Fruit fly (Drosophila melanogaster) whole organism, embryonic: ENCODE measurements around the gene Obp28a.

Source experiments
- CG10654 ChIP-seq: fragments of 200-800 bp; sonication (Bioruptor generic); optimal IDR thresholded peaks from 2 replicates; lab custom pipeline; 2016; ENCODE audit warnings: missing biosample characterization, missing genetic modification characterization
- CG11247 ChIP-seq: fragments of 200-800 bp; sonication (Bioruptor generic); IDR thresholded peaks from 2 replicates; pipeline ENCODE4 v1.3.6; 2022; ENCODE audit warnings: missing biosample characterization, missing genetic modification characterization
- CG11560 ChIP-seq: fragments of 200-800 bp; sonication (Bioruptor generic); IDR thresholded peaks from 3 replicates; pipeline ENCODE4 v1.3.6; 2022; ENCODE audit warnings: missing biosample characterization, missing genetic modification characterization
- CG11723 ChIP-seq: fragments of 200-800 bp; sonication (Bioruptor generic); optimal IDR thresholded peaks from 2 replicates; lab custom pipeline; 2017; ENCODE audit warnings: missing biosample characterization, mild to moderate bottlenecking, missing genetic modification characterization
- CG12769 ChIP-seq: fragments of 200-800 bp; sonication (Bioruptor generic); optimal IDR thresholded peaks from 2 replicates; lab custom pipeline; 2019; ENCODE audit warnings: missing biosample characterization, mild to moderate bottlenecking, missing genetic modification characterization, moderate library complexity
- CG14965 ChIP-seq: fragments of 200-800 bp; sonication (Bioruptor generic); optimal IDR thresholded peaks from 2 replicates; lab custom pipeline; 2016; ENCODE audit warnings: missing biosample characterization, missing genetic modification characterization, borderline replicate concordance
- CG15514 ChIP-seq: fragments of 200-800 bp; sonication (Bioruptor generic); optimal IDR thresholded peaks from 3 replicates; lab custom pipeline; 2017; ENCODE audit warnings: missing biosample characterization, missing genetic modification characterization, mild to moderate bottlenecking, moderate library complexity, missing genetic modification reagents
- CG18262 ChIP-seq: fragments of 200-800 bp; optimal IDR thresholded peaks from 3 replicates; lab custom pipeline; 2019; ENCODE audit warnings: missing biosample characterization, mild to moderate bottlenecking, missing genetic modification characterization, moderate library complexity
- CG2875 ChIP-seq: fragments of 200-800 bp; sonication (Bioruptor generic); optimal IDR thresholded peaks from 2 replicates; lab custom pipeline; 2017; ENCODE audit warnings: missing biosample characterization, mild to moderate bottlenecking, missing genetic modification characterization, missing genetic modification reagents
- CG31224 ChIP-seq: fragments of 200-800 bp; sonication (Bioruptor generic); IDR thresholded peaks from 2 replicates; pipeline ENCODE4 v1.3.6; 2022; ENCODE audit warnings: missing biosample characterization, missing genetic modification characterization
- CG34224 ChIP-seq: fragments of 200-800 bp; sonication (Bioruptor generic); IDR thresholded peaks from 3 replicates; pipeline ENCODE4 v1.3.6; 2022; ENCODE audit warnings: missing biosample characterization, missing genetic modification characterization; ENCODE audit not compliant: partially characterized antibody
- CG42726 ChIP-seq: fragments of 200-800 bp; sonication (Bioruptor generic); IDR thresholded peaks from 2 replicates; pipeline ENCODE4 v1.3.6; 2022; ENCODE audit warnings: missing biosample characterization, missing genetic modification characterization; ENCODE audit not compliant: partially characterized antibody
- CG4424 ChIP-seq: fragments of 200-800 bp; sonication (Bioruptor generic); optimal IDR thresholded peaks from 3 replicates; lab custom pipeline; 2016; ENCODE audit warnings: missing biosample characterization, missing genetic modification characterization
- CG6654 ChIP-seq: fragments of 200-800 bp; sonication (Bioruptor generic); optimal IDR thresholded peaks from 2 replicates; lab custom pipeline; 2017; ENCODE audit warnings: missing biosample characterization, mild to moderate bottlenecking, missing genetic modification characterization
- CG6791 ChIP-seq: fragments of 200-800 bp; sonication (Bioruptor generic); IDR thresholded peaks from 3 replicates; pipeline ENCODE4 v1.3.6; 2022; ENCODE audit warnings: missing biosample characterization, missing genetic modification characterization; ENCODE audit not compliant: partially characterized antibody
- CG8089 ChIP-seq: fragments of 200-800 bp; sonication (Bioruptor generic); optimal IDR thresholded peaks from 3 replicates; lab custom pipeline; 2016; ENCODE audit warnings: missing biosample characterization, missing genetic modification characterization
- Gsc ChIP-seq: fragments of 200-800 bp; sonication (Bioruptor generic); IDR thresholded peaks from 2 replicates; pipeline ENCODE4 v1.3.6; 2022; ENCODE audit warnings: missing biosample characterization, missing genetic modification characterization
- H2.0 ChIP-seq: fragments of 200-800 bp; sonication (Bioruptor generic); IDR thresholded peaks from 2 replicates; pipeline ENCODE4 v1.3.6; 2022; ENCODE audit warnings: missing biosample characterization, missing genetic modification characterization
- HmgD ChIP-seq: fragments of 200-800 bp; sonication (Bioruptor generic); optimal IDR thresholded peaks from 3 replicates; lab custom pipeline; 2016; ENCODE audit warnings: missing biosample characterization, missing genetic modification characterization
- Hmx ChIP-seq: fragments of 200-800 bp; sonication (Bioruptor generic); optimal IDR thresholded peaks from 2 replicates; lab custom pipeline; 2016; ENCODE audit warnings: missing biosample characterization, missing genetic modification characterization
- Hr51 ChIP-seq, 2 experiments: fragments of 200-800 bp; sonication (Bioruptor generic); optimal IDR thresholded peaks; 2 replicates in 1 of 2; 3 replicates in 1 of 2; lab custom pipeline; 2016 to 2018; ENCODE audit warnings: missing biosample characterization in 2 of 2, missing genetic modification characterization in 2 of 2, mild to moderate bottlenecking in 1 of 2, moderate library complexity in 1 of 2
- Kr ChIP-seq: fragments of 200-800 bp; sonication (Bioruptor generic); optimal IDR thresholded peaks from 2 replicates; lab custom pipeline; 2017; ENCODE audit warnings: missing biosample characterization, mild to moderate bottlenecking, missing genetic modification characterization
- Mad ChIP-seq: fragments of 200-800 bp; sonication (Bioruptor generic); optimal IDR thresholded peaks from 2 replicates; lab custom pipeline; 2016; ENCODE audit warnings: missing biosample characterization, missing genetic modification characterization
- Max ChIP-seq: fragments of 200-800 bp; sonication (Bioruptor generic); optimal IDR thresholded peaks from 2 replicates; lab custom pipeline; 2016; ENCODE audit warnings: missing biosample characterization, mild to moderate bottlenecking, missing genetic modification characterization
- PHDP ChIP-seq: fragments of 200-800 bp; sonication (Bioruptor generic); optimal IDR thresholded peaks from 3 replicates; lab custom pipeline; 2018; ENCODE audit warnings: missing biosample characterization, mild to moderate bottlenecking, missing genetic modification characterization, moderate library complexity
- Side ChIP-seq: fragments of 200-800 bp; sonication (Bioruptor generic); optimal IDR thresholded peaks from 2 replicates; lab custom pipeline; 2016; ENCODE audit warnings: missing biosample characterization, missing genetic modification characterization
- Sox102F ChIP-seq: fragments of 200-800 bp; sonication (Bioruptor generic); optimal IDR thresholded peaks from 2 replicates; lab custom pipeline; 2018; ENCODE audit warnings: missing biosample characterization, mild to moderate bottlenecking, missing genetic modification characterization, moderate library complexity
- Stat92E ChIP-seq, 3 experiments: fragments of >200 bp in 2 of 3; fragments of 200-800 bp in 1 of 3; sonication (Bioruptor generic) in 1 of 3; optimal IDR thresholded peaks; 2 replicates each; lab custom pipeline; 2017 to 2019; ENCODE audit warnings: missing biosample characterization in 3 of 3, missing genetic modification characterization in 3 of 3, mild to moderate bottlenecking in 1 of 3, moderate library complexity in 1 of 3
- abd-A ChIP-seq: fragments of 200-800 bp; sonication (Bioruptor generic); optimal IDR thresholded peaks from 3 replicates; lab custom pipeline; 2019; ENCODE audit warnings: missing biosample characterization, mild to moderate bottlenecking, missing genetic modification characterization, moderate library complexity
- cato ChIP-seq: fragments of 200-800 bp; sonication (Bioruptor generic); optimal IDR thresholded peaks from 2 replicates; lab custom pipeline; 2016; ENCODE audit warnings: missing biosample characterization, missing genetic modification characterization, borderline replicate concordance
- cwo ChIP-seq: fragments of 200-800 bp; sonication (Bioruptor generic); optimal IDR thresholded peaks from 3 replicates; lab custom pipeline; 2017; ENCODE audit warnings: missing biosample characterization, missing genetic modification characterization, mild to moderate bottlenecking, moderate library complexity, missing genetic modification reagents
- eyg ChIP-seq: fragments of 200-800 bp; sonication (Bioruptor generic); optimal IDR thresholded peaks from 3 replicates; lab custom pipeline; 2016; ENCODE audit warnings: missing biosample characterization, missing genetic modification characterization
- gce ChIP-seq: fragments of 200-800 bp; sonication (Bioruptor generic); IDR thresholded peaks from 3 replicates; pipeline ENCODE4 v1.3.6; 2022; ENCODE audit warnings: missing biosample characterization, missing genetic modification characterization
- kni ChIP-seq: fragments of 200-800 bp; sonication (Bioruptor generic); optimal IDR thresholded peaks from 3 replicates; lab custom pipeline; 2017; ENCODE audit warnings: mild to moderate bottlenecking, missing biosample characterization, missing genetic modification reagents, missing genetic modification characterization
- lilli ChIP-seq: fragments of 200-800 bp; sonication (Bioruptor generic); optimal IDR thresholded peaks from 3 replicates; lab custom pipeline; 2016; ENCODE audit warnings: missing biosample characterization, missing genetic modification characterization
- lmd ChIP-seq: fragments of 200-800 bp; sonication (Bioruptor generic); IDR thresholded peaks from 2 replicates; pipeline ENCODE4 v1.3.6; 2022; ENCODE audit warnings: missing biosample characterization, missing genetic modification characterization
- maf-S ChIP-seq: fragments of 200-800 bp; sonication (Bioruptor generic); optimal IDR thresholded peaks from 2 replicates; lab custom pipeline; 2016; ENCODE audit warnings: missing biosample characterization, missing genetic modification characterization
- mld ChIP-seq: fragments of 200-800 bp; sonication (Bioruptor generic); IDR thresholded peaks from 3 replicates; pipeline ENCODE4 v1.3.6; 2022; ENCODE audit warnings: missing biosample characterization, missing genetic modification characterization; ENCODE audit not compliant: partially characterized antibody
- p53 ChIP-seq: fragments of 200-800 bp; sonication (Bioruptor generic); optimal IDR thresholded peaks from 2 replicates; lab custom pipeline; 2016; ENCODE audit warnings: missing biosample characterization, missing genetic modification characterization
- ranshi ChIP-seq: fragments of 200-800 bp; sonication (Bioruptor generic); IDR thresholded peaks from 2 replicates; pipeline ENCODE4 v1.3.6; 2022; ENCODE audit warnings: missing biosample characterization, missing genetic modification characterization
- sc ChIP-seq, 3 experiments: fragments of >200 bp in 2 of 3; fragments of 200-800 bp in 1 of 3; sonication (Bioruptor generic) in 1 of 3; optimal IDR thresholded peaks; 2 replicates in 2 of 3; 3 replicates in 1 of 3; lab custom pipeline; 2017; ENCODE audit warnings: mild to moderate bottlenecking in 1 of 3, missing biosample characterization in 1 of 3, missing genetic modification characterization in 1 of 3, missing genetic modification reagents in 1 of 3
- scrt ChIP-seq: fragments of 200-800 bp; sonication (Bioruptor generic); optimal IDR thresholded peaks from 2 replicates; lab custom pipeline; 2018; ENCODE audit warnings: missing biosample characterization, mild to moderate bottlenecking, missing genetic modification characterization, moderate library complexity
- sd ChIP-seq: fragments of 200-800 bp; sonication (Bioruptor generic); optimal IDR thresholded peaks from 3 replicates; lab custom pipeline; 2018; ENCODE audit warnings: missing biosample characterization, mild to moderate bottlenecking, missing genetic modification characterization, moderate library complexity
- sr ChIP-seq: fragments of 200-800 bp; sonication (Bioruptor generic); IDR thresholded peaks from 3 replicates; pipeline ENCODE4 v1.3.6; 2022; ENCODE audit warnings: missing biosample characterization, missing genetic modification characterization
- unpg ChIP-seq: fragments of 200-800 bp; sonication (Bioruptor generic); optimal IDR thresholded peaks from 3 replicates; lab custom pipeline; 2018; ENCODE audit warnings: missing biosample characterization, mild to moderate bottlenecking, missing genetic modification characterization, moderate library complexity
- z ChIP-seq: fragments of 200-800 bp; sonication (Bioruptor generic); IDR thresholded peaks from 3 replicates; pipeline ENCODE4 v1.3.6; 2022; ENCODE audit warnings: missing biosample characterization, missing genetic modification characterization

Obp28a gene

dm6 chr2L:7494341-7495293 lies 2.5 kb downstream of the Obp28a start (continued):
- TF ChIP-seq abd-A (tag; lab: Kevin White, UChicago) (no peak), Gsc (GFP tag; lab: Robert Waterston, UW) (no peak), CG12769 (tag; lab: Kevin White, UChicago) (peak; percentile 56), Hmx (GFP tag; lab: Kevin White, UChicago) (no peak), CG2875 (GFP tag; lab: Kevin White, UChicago) (no peak), z (no peak), lmd (GFP tag; lab: Robert Waterston, UW) (peak; percentile 70; the same call in 1 of the 2 replicates), HmgD (GFP tag; lab: Kevin White, UChicago) (no peak), CG6654 (GFP tag; lab: Kevin White, UChicago) (no peak), Mad (GFP tag; lab: Kevin White, UChicago) (no peak), CG42726 (no peak), p53 (GFP tag; lab: Kevin White, UChicago) (no peak), H2.0 (GFP tag; lab: Robert Waterston, UW) (peak; percentile 28; the same call in 1 of the 2 replicates), Hr51 (GFP tag; optimal IDR thresholded peaks at IDR 0.05; lab: Kevin White, UChicago) (peak in 1 of 2 experiments; percentile 16), CG11247 (GFP tag; lab: Robert Waterston, UW) (0 out of 2 replicates have a peak, but pooled peaks have one; percentile 40), CG10654 (no peak), CG34224 (GFP tag; lab: Robert Waterston, UW) (no peak), eyg (GFP tag; lab: Kevin White, UChicago) (no peak), sc (optimal IDR thresholded peaks at IDR 0.05; lab: Kevin White, UChicago) (no peak), sc (GFP tag; optimal IDR thresholded peaks at IDR 0.05; lab: Kevin White, UChicago) (no peak), Side (GFP tag; lab: Kevin White, UChicago) (no peak), sr (GFP tag; lab: Robert Waterston, UW) (no peak), PHDP (tag; lab: Kevin White, UChicago) (peak; percentile 56), lilli (peak; percentile 66), CG15514 (GFP tag; lab: Kevin White, UChicago) (no peak), maf-S (GFP tag; lab: Kevin White, UChicago) (no peak), kni (GFP tag; lab: Kevin White, UChicago) (no peak), Sox102F (GFP tag; lab: Kevin White, UChicago) (peak; percentile 44), ranshi (peak; percentile 66; the same call in 1 of the 2 replicates), unpg (GFP tag; lab: Kevin White, UChicago) (peak; percentile 30), CG31224 (GFP tag; lab: Robert Waterston, UW) (no peak), CG11723 (GFP tag; lab: Kevin White, UChicago) (no peak), mld (no peak), scrt (GFP tag; lab: Kevin White, UChicago) (no peak), CG4424 (GFP tag; lab: Kevin White, UChicago) (peak; percentile 20), Kr (GFP tag; lab: Kevin White, UChicago) (no peak), sd (peak; percentile 95), cato (GFP tag; lab: Kevin White, UChicago) (no peak), Max (GFP tag; lab: Kevin White, UChicago) (peak; percentile 4), CG11560 (tag; lab: Robert Waterston, UW) (no peak), cwo (peak; percentile 4), CG6791 (no peak), gce (GFP tag; lab: Robert Waterston, UW) (no peak), Stat92E (GFP tag; optimal IDR thresholded peaks at IDR 0.05; lab: Kevin White, UChicago) (no peak), CG8089 (no peak), CG14965 (no peak), CG18262 (tag; lab: Kevin White, UChicago) (peak; percentile 42)
